Worm (Caenorhabditis elegans) whole organism, L2 larva: Measurements from ENCODE around the gene C13F10.6.

Experiments used
- ama-1 ChIP-seq: fragments of 150-350 bp; optimal IDR thresholded peaks from 2 replicates; lab custom pipeline; 2018; ENCODE audit warnings: inconsistent platforms
- elt-3 ChIP-seq: sonication (generic microtip); optimal IDR thresholded peaks from 2 replicates; lab custom pipeline; 2017; ENCODE audit warnings: missing biosample characterization, missing genetic modification characterization
- nhr-11 ChIP-seq: fragments of 150-350 bp; optimal IDR thresholded peaks from 2 replicates; lab custom pipeline; 2014; ENCODE audit warnings: missing biosample characterization, missing genetic modification characterization
- unc-39 ChIP-seq: fragments of 150-350 bp; optimal IDR thresholded peaks from 2 replicates; lab custom pipeline; 2014; ENCODE audit warnings: missing biosample characterization, missing genetic modification characterization
- unc-55 ChIP-seq: fragments of 150-350 bp; sonication (generic microtip); optimal IDR thresholded peaks from 3 replicates; lab custom pipeline; 2014; ENCODE audit warnings: missing biosample characterization, missing genetic modification reagents, missing genetic modification characterization
- ztf-11 ChIP-seq: sonication (generic microtip); optimal IDR thresholded peaks from 2 replicates; lab custom pipeline; 2017; ENCODE audit warnings: missing biosample characterization, missing genetic modification characterization

DNA sequence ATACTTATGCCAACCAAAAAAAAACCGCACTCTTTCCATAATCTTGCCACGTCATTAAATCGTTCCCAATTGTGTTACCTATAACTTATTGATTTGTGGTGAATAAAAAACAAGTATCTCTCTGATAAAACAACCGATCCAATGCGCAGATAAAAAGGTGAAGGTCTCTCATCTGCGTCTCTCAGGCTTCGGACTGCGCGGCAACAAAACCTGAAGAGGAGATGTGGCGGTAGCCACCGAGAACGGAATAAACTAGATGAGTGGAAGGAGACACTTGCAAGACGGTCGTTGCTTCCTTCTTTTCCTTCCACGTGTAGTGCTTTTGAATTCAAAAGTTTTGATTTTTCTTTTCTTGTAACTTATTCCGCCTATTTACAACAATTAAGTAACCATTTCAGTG is 4.1 kb upstream of the C13F10.6 start, which contains the start of gene fkb-3:
- TF ChIP-seq ztf-11 (tag; lab: Kevin White, UChicago), result no peak
- TF ChIP-seq ama-1 (lab: Kevin White, UChicago), result no peak
- no peak for TF ChIP-seq unc-39 (tag; lab: Kevin White, UChicago)
- TF ChIP-seq unc-55 (GFP tag; lab: Kevin White, UChicago), result no peak
- TF ChIP-seq nhr-11 (tag; lab: Kevin White, UChicago), result no peak
- no peak for TF ChIP-seq elt-3 (tag; lab: Kevin White, UChicago)
